Fruit fly (Drosophila melanogaster): ENCODE results near the gene MtnB.

The MtnB gene

DNA sequence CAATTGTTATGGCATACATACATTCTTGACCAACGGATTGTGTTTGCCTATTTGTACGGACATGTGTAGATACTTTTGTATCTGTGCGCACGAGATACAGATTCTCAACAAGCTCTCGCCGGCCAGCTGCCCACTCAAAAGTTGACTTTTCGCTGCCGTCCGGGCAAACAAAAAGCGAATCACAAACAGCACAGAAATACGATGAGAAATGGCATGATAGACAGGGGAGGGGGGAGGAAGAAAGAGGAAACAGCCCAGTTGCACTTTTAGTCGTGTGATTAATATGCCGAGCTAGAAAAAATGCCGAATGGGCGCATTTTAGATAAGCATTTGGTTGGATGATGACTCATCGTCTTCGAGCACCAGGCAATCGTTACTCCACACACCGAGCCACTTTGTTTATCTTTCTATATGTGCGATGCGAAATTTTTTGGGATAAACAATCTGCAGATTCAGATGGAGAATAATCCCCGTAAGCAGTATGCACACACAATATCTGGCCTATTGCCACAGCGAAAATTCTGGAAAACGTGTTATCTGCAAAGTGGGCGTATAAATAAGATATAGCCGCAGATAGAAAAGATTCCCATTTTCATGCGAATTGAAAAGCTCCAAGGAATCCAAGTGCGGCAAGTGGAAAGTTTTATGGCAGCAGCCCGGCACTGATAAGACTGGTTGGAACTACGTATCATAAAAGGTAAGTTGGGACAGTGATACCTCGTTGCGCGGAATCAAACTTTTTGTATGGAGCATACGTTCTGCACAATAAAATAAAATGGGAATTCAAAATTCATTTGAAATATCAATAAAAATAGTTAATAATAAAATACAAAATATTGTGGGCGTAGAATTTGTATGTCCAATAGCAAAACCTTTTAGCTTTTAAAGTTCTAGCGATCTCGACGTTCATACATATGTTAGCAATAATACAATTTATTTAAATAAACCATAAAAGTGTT is 43.4 kb upstream of the MtnB start:
- TF ChIP-seq achi (GFP tag; optimal IDR thresholded peaks at IDR 0.05), result peak; percentile 18
- peak; percentile 70 for TF ChIP-seq Eip78C (GFP tag)
- no peak for TF ChIP-seq Blimp-1 (GFP tag; optimal IDR thresholded peaks at IDR 0.05)
- TF ChIP-seq CG10669 (GFP tag; optimal IDR thresholded peaks at IDR 0.05), result peak; percentile 26
- no peak for TF ChIP-seq esn (GFP tag; optimal IDR thresholded peaks at IDR 0.05)
- no peak for TF ChIP-seq CG8632 (GFP tag; optimal IDR thresholded peaks at IDR 0.05)
- no peak for TF ChIP-seq CG32006 (GFP tag; optimal IDR thresholded peaks at IDR 0.05)
- TF ChIP-seq net (GFP tag; optimal IDR thresholded peaks at IDR 0.05), result no peak
- TF ChIP-seq vri (GFP tag; optimal IDR thresholded peaks at IDR 0.05), result peak; percentile 59
- TF ChIP-seq spab (GFP tag; optimal IDR thresholded peaks at IDR 0.05), result no peak
- no peak for TF ChIP-seq CG11902 (GFP tag; optimal IDR thresholded peaks at IDR 0.05)
- TF ChIP-seq acj6 (GFP tag; optimal IDR thresholded peaks at IDR 0.05), result no peak
- TF ChIP-seq CG7368 (GFP tag; optimal IDR thresholded peaks at IDR 0.05), result no peak
- no peak for TF ChIP-seq CG6792 (GFP tag; optimal IDR thresholded peaks at IDR 0.05)
- TF ChIP-seq OdsH (GFP tag; optimal IDR thresholded peaks at IDR 0.05), result peak; percentile 49
- TF ChIP-seq Smox (GFP tag; optimal IDR thresholded peaks at IDR 0.05), result no peak
- no peak for TF ChIP-seq Gug (GFP tag; IDR thresholded peaks at IDR 0.05)
- TF ChIP-seq topi (GFP tag; optimal IDR thresholded peaks at IDR 0.05), result no peak
- no peak for TF ChIP-seq Ets21C (GFP tag; optimal IDR thresholded peaks at IDR 0.05)
- TF ChIP-seq CG6163 (GFP tag; IDR thresholded peaks at IDR 0.05), result peak; percentile 19; the same call in 1 of the 3 replicates
- TF ChIP-seq Hr39 (GFP tag; optimal IDR thresholded peaks at IDR 0.05), result peak; percentile 1
- no peak for TF ChIP-seq CG3919 (GFP tag; optimal IDR thresholded peaks at IDR 0.05)
- no peak for TF ChIP-seq ss (GFP tag; optimal IDR thresholded peaks at IDR 0.05)
- no peak for TF ChIP-seq Lpt (GFP tag; optimal IDR thresholded peaks at IDR 0.05)
- no peak for TF ChIP-seq dac (GFP tag; optimal IDR thresholded peaks at IDR 0.05)
- no peak for TF ChIP-seq Sox102F (GFP tag; optimal IDR thresholded peaks at IDR 0.05)
- peak; percentile 37 for TF ChIP-seq Hr4 (GFP tag; optimal IDR thresholded peaks at IDR 0.05)
- TF ChIP-seq Ets96B (tag; optimal IDR thresholded peaks at IDR 0.05), result no peak
- TF ChIP-seq salr (GFP tag; optimal IDR thresholded peaks at IDR 0.05), result no peak
- TF ChIP-seq Eip75B (GFP tag; optimal IDR thresholded peaks at IDR 0.05), result no peak
- TF ChIP-seq Met (GFP tag; optimal IDR thresholded peaks at IDR 0.05), result peak; percentile 30
- TF ChIP-seq CG11294 (GFP tag; IDR thresholded peaks at IDR 0.05), result no peak
- TF ChIP-seq fd59A (GFP tag; optimal IDR thresholded peaks at IDR 0.05), result no peak
- TF ChIP-seq Eip93F (GFP tag; optimal IDR thresholded peaks at IDR 0.05), result no peak
- no peak for TF ChIP-seq CG6808 (GFP tag; optimal IDR thresholded peaks at IDR 0.05)
- TF ChIP-seq fkh (GFP tag; optimal IDR thresholded peaks at IDR 0.05), result peak; percentile 18
- no peak for TF ChIP-seq cyc (GFP tag; optimal IDR thresholded peaks at IDR 0.05)
- no peak for TF ChIP-seq CG10631 (GFP tag; optimal IDR thresholded peaks at IDR 0.05)
- no peak for TF ChIP-seq CG16779 (tag; optimal IDR thresholded peaks at IDR 0.05)
- TF ChIP-seq dsx (GFP tag; optimal IDR thresholded peaks at IDR 0.05; ENCODE audit: poor library complexity, severe bottlenecking), result no peak
- TF ChIP-seq CG15336 (GFP tag; IDR thresholded peaks at IDR 0.05), result peak; percentile 49
- no peak for TF ChIP-seq eg (GFP tag; IDR thresholded peaks at IDR 0.05)
- no peak for TF ChIP-seq CG34406 (GFP tag; optimal IDR thresholded peaks at IDR 0.05)
- no peak for TF ChIP-seq CG6276 (GFP tag; optimal IDR thresholded peaks at IDR 0.05)
- peak; percentile 31 for TF ChIP-seq svp (GFP tag)
